Worm (Caenorhabditis elegans): ENCODE results near the gene T04C12.33.

- TF ChIP-seq W03F9.2 (tag; optimal IDR thresholded peaks at IDR 0.05) (no peak), him-1 (tag; optimal IDR thresholded peaks at IDR 0.05) (no peak), dao-5 (tag; optimal IDR thresholded peaks at IDR 0.05) (no peak)
These were observed 46.6 kb downstream of the T04C12.33 start, which contains the start of gene cdkl-1 for ce11 chrV:11098599-11098998.

All from whole organism, L4/young adult.